Fruit fly (Drosophila melanogaster) whole organism, embryonic: Measurements from ENCODE around the gene tank.
A peak's percentile ranks its signal among the peaks of the same experiment; 100 is the strongest.

Experiments
- BtbVII ChIP-seq: fragments of 200-800 bp; sonication (Bioruptor generic); optimal IDR thresholded peaks from 3 replicates; lab custom pipeline; 2017; ENCODE audit warnings: missing biosample characterization, mild to moderate bottlenecking, missing genetic modification characterization
- CG1024 ChIP-seq: fragments of 200-800 bp; sonication (Bioruptor generic); IDR thresholded peaks from 2 replicates; pipeline ENCODE4 v1.3.6; 2022; ENCODE audit warnings: missing biosample characterization, missing genetic modification characterization
- CG10431 ChIP-seq: fragments of 200-800 bp; sonication (Bioruptor generic); optimal IDR thresholded peaks from 3 replicates; lab custom pipeline; 2018; ENCODE audit warnings: missing biosample characterization, mild to moderate bottlenecking, missing genetic modification characterization
- CG10565 ChIP-seq: fragments of 200-800 bp; sonication (Bioruptor generic); optimal IDR thresholded peaks from 3 replicates; lab custom pipeline; 2016; ENCODE audit warnings: missing biosample characterization, mild to moderate bottlenecking, missing genetic modification characterization
- CG12104 ChIP-seq: fragments of 200-800 bp; sonication (Bioruptor generic); optimal IDR thresholded peaks from 3 replicates; lab custom pipeline; 2016; ENCODE audit warnings: missing biosample characterization, missing genetic modification characterization
- CG13624 ChIP-seq: fragments of 200-800 bp; sonication (Bioruptor generic); optimal IDR thresholded peaks from 2 replicates; lab custom pipeline; 2016; ENCODE audit warnings: missing biosample characterization, missing genetic modification characterization
- CG14050 ChIP-seq: fragments of 200-800 bp; sonication (Bioruptor generic); IDR thresholded peaks from 3 replicates; pipeline ENCODE4 v1.3.6; 2022; ENCODE audit warnings: missing biosample characterization, missing genetic modification characterization
- CG16813 ChIP-seq: fragments of 200-800 bp; sonication (Bioruptor generic); IDR thresholded peaks from 3 replicates; pipeline ENCODE4 v1.3.6; 2022; ENCODE audit warnings: missing biosample characterization, missing genetic modification characterization; ENCODE audit not compliant: partially characterized antibody
- CG17568 ChIP-seq: fragments of 200-800 bp; sonication (Bioruptor generic); optimal IDR thresholded peaks from 2 replicates; lab custom pipeline; 2018; ENCODE audit warnings: missing biosample characterization, mild to moderate bottlenecking, missing genetic modification characterization, moderate library complexity
- CG31388 ChIP-seq: fragments of 200-800 bp; sonication (Bioruptor generic); optimal IDR thresholded peaks from 2 replicates; lab custom pipeline; 2016; ENCODE audit warnings: missing biosample characterization, missing genetic modification characterization
- CG3838 ChIP-seq: fragments of 200-800 bp; sonication (Bioruptor generic); optimal IDR thresholded peaks from 3 replicates; lab custom pipeline; 2016; ENCODE audit warnings: missing biosample characterization, missing genetic modification characterization
- CG3995 ChIP-seq: fragments of 200-800 bp; sonication (Bioruptor generic); optimal IDR thresholded peaks from 3 replicates; lab custom pipeline; 2016; ENCODE audit warnings: missing biosample characterization, missing genetic modification characterization
- CG42726 ChIP-seq: fragments of 200-800 bp; sonication (Bioruptor generic); IDR thresholded peaks from 2 replicates; pipeline ENCODE4 v1.3.6; 2022; ENCODE audit warnings: missing biosample characterization, missing genetic modification characterization; ENCODE audit not compliant: partially characterized antibody
- CG4730 ChIP-seq: fragments of 200-800 bp; sonication (Bioruptor generic); IDR thresholded peaks from 2 replicates; pipeline ENCODE4 v1.3.6; 2022; ENCODE audit warnings: missing biosample characterization, missing genetic modification characterization
- CG4854 ChIP-seq: fragments of 200-800 bp; sonication (Bioruptor generic); optimal IDR thresholded peaks from 2 replicates; lab custom pipeline; 2016; ENCODE audit warnings: missing biosample characterization, missing genetic modification characterization, inconsistent platforms
- CG5953 ChIP-seq: fragments of 200-800 bp; sonication (Bioruptor generic); IDR thresholded peaks from 2 replicates; pipeline ENCODE4 v1.3.6; 2022; ENCODE audit warnings: missing biosample characterization, missing genetic modification characterization
- CG6654 ChIP-seq: fragments of 200-800 bp; sonication (Bioruptor generic); optimal IDR thresholded peaks from 2 replicates; lab custom pipeline; 2017; ENCODE audit warnings: missing biosample characterization, mild to moderate bottlenecking, missing genetic modification characterization
- CG8281 ChIP-seq: fragments of 200-800 bp; sonication (Bioruptor generic); optimal IDR thresholded peaks from 2 replicates; lab custom pipeline; 2018; ENCODE audit warnings: missing biosample characterization, mild to moderate bottlenecking, missing genetic modification characterization, moderate library complexity
- CG8388 ChIP-seq: fragments of 200-800 bp; sonication (Bioruptor generic); optimal IDR thresholded peaks from 2 replicates; lab custom pipeline; 2019; ENCODE audit warnings: missing biosample characterization, mild to moderate bottlenecking, missing genetic modification characterization, moderate library complexity
- Camta ChIP-seq: fragments of 200-800 bp; sonication (Bioruptor generic); optimal IDR thresholded peaks from 2 replicates; lab custom pipeline; 2016; ENCODE audit warnings: missing biosample characterization, missing genetic modification characterization
- D19B ChIP-seq: fragments of 200-800 bp; sonication (Bioruptor generic); optimal IDR thresholded peaks from 2 replicates; lab custom pipeline; 2017; ENCODE audit warnings: missing biosample characterization, mild to moderate bottlenecking, missing genetic modification characterization
- Dad ChIP-seq: fragments of 200-800 bp; sonication (Bioruptor generic); optimal IDR thresholded peaks from 3 replicates; lab custom pipeline; 2016; ENCODE audit warnings: missing biosample characterization, missing genetic modification characterization
- Drgx ChIP-seq: fragments of 200-800 bp; sonication (Bioruptor generic); IDR thresholded peaks from 2 replicates; pipeline ENCODE4 v1.3.6; 2022; ENCODE audit warnings: missing biosample characterization, missing genetic modification characterization
- E2f1 ChIP-seq: fragments of 200-800 bp; sonication (Bioruptor generic); IDR thresholded peaks from 2 replicates; pipeline ENCODE4 v1.3.6; 2022; ENCODE audit warnings: missing biosample characterization, missing genetic modification characterization
- Fer2 ChIP-seq: fragments of 200-800 bp; sonication (Bioruptor generic); optimal IDR thresholded peaks from 2 replicates; lab custom pipeline; 2018; ENCODE audit warnings: missing biosample characterization, mild to moderate bottlenecking, missing genetic modification characterization, moderate library complexity
- MBD-R2 ChIP-seq: fragments of 200-800 bp; sonication (Bioruptor generic); IDR thresholded peaks from 2 replicates; pipeline ENCODE4 v1.3.6; 2022; ENCODE audit warnings: missing biosample characterization, missing genetic modification characterization
- MESR4 ChIP-seq: fragments of 200-800 bp; sonication (Bioruptor generic); optimal IDR thresholded peaks from 2 replicates; lab custom pipeline; 2018; ENCODE audit warnings: missing biosample characterization, mild to moderate bottlenecking, missing genetic modification characterization, moderate library complexity
- MTF-1 ChIP-seq: fragments of 200-800 bp; sonication (Bioruptor generic); optimal IDR thresholded peaks from 2 replicates; lab custom pipeline; 2018; ENCODE audit warnings: missing biosample characterization, mild to moderate bottlenecking, missing genetic modification characterization, borderline replicate concordance
- PHDP ChIP-seq: fragments of 200-800 bp; sonication (Bioruptor generic); optimal IDR thresholded peaks from 3 replicates; lab custom pipeline; 2018; ENCODE audit warnings: missing biosample characterization, mild to moderate bottlenecking, missing genetic modification characterization, moderate library complexity
- Trl ChIP-seq, 3 experiments: fragments of >200 bp in 2 of 3; fragments of 200-800 bp in 1 of 3; sonication (Bioruptor generic) in 1 of 3; optimal IDR thresholded peaks; 2 replicates in 1 of 3; 3 replicates in 2 of 3; lab custom pipeline; 2016 to 2017; ENCODE audit warnings: missing biosample characterization in 1 of 3, missing genetic modification characterization in 1 of 3
- Xrp1 ChIP-seq: fragments of 200-800 bp; sonication (Bioruptor generic); IDR thresholded peaks from 2 replicates; pipeline ENCODE4 v1.3.6; 2022; ENCODE audit warnings: missing biosample characterization, missing genetic modification characterization
- bbx ChIP-seq: fragments of 200-800 bp; sonication (Bioruptor generic); IDR thresholded peaks from 2 replicates; pipeline ENCODE4 v1.3.6; 2022; ENCODE audit warnings: missing biosample characterization, missing genetic modification characterization; ENCODE audit not compliant: partially characterized antibody
- dimm ChIP-seq: fragments of 200-800 bp; sonication (Bioruptor generic); IDR thresholded peaks from 2 replicates; pipeline ENCODE4 v1.3.6; 2022; ENCODE audit warnings: missing biosample characterization, missing genetic modification characterization
- en ChIP-seq: fragments of 200-800 bp; sonication (Bioruptor generic); optimal IDR thresholded peaks from 2 replicates; lab custom pipeline; 2016; ENCODE audit warnings: missing biosample characterization, missing genetic modification characterization
- fd96Cb ChIP-seq: fragments of 200-800 bp; sonication (Bioruptor generic); optimal IDR thresholded peaks from 2 replicates; lab custom pipeline; 2018; ENCODE audit warnings: missing biosample characterization, mild to moderate bottlenecking, missing genetic modification characterization, moderate library complexity
- ken ChIP-seq: fragments of 200-800 bp; sonication (Bioruptor generic); IDR thresholded peaks from 3 replicates; pipeline ENCODE4 v1.3.6; 2022; ENCODE audit warnings: missing biosample characterization, missing genetic modification characterization
- lola ChIP-seq, 3 experiments: fragments of >200 bp in 2 of 3; fragments of 200-800 bp in 1 of 3; sonication (Bioruptor generic) in 1 of 3; optimal IDR thresholded peaks; 2 replicates each; lab custom pipeline; 2017 to 2019; ENCODE audit warnings: missing biosample characterization in 3 of 3, missing genetic modification characterization in 3 of 3, mild to moderate bottlenecking in 1 of 3, moderate library complexity in 1 of 3
- mld ChIP-seq: fragments of 200-800 bp; sonication (Bioruptor generic); IDR thresholded peaks from 3 replicates; pipeline ENCODE4 v1.3.6; 2022; ENCODE audit warnings: missing biosample characterization, missing genetic modification characterization; ENCODE audit not compliant: partially characterized antibody
- nmo ChIP-seq: fragments of 200-800 bp; sonication (Bioruptor generic); optimal IDR thresholded peaks from 2 replicates; lab custom pipeline; 2018; ENCODE audit warnings: missing biosample characterization, mild to moderate bottlenecking, missing genetic modification characterization, moderate library complexity
- pros ChIP-seq: fragments of 200-800 bp; sonication (Bioruptor generic); optimal IDR thresholded peaks from 3 replicates; lab custom pipeline; 2019; ENCODE audit warnings: missing biosample characterization, mild to moderate bottlenecking, missing genetic modification characterization, moderate library complexity
- row ChIP-seq: fragments of 200-800 bp; sonication (Bioruptor generic); IDR thresholded peaks from 3 replicates; pipeline ENCODE4 v1.3.6; 2022; ENCODE audit warnings: missing biosample characterization, missing genetic modification characterization
- salm ChIP-seq: fragments of 200-800 bp; sonication (Bioruptor generic); optimal IDR thresholded peaks from 2 replicates; lab custom pipeline; 2018; ENCODE audit warnings: missing biosample characterization, mild to moderate bottlenecking, missing genetic modification characterization
- ssp ChIP-seq: fragments of 200-800 bp; sonication (Bioruptor generic); IDR thresholded peaks from 2 replicates; pipeline ENCODE4 v1.3.6; 2022; ENCODE audit warnings: missing biosample characterization, missing genetic modification characterization
- tap ChIP-seq: fragments of 200-800 bp; optimal IDR thresholded peaks from 3 replicates; lab custom pipeline; 2019; ENCODE audit warnings: missing biosample characterization, mild to moderate bottlenecking, missing genetic modification characterization, moderate library complexity
- tgo ChIP-seq: fragments of 200-800 bp; sonication (Bioruptor generic); IDR thresholded peaks from 3 replicates; pipeline ENCODE4 v1.3.6; 2022; ENCODE audit warnings: missing biosample characterization, missing genetic modification characterization
- tin ChIP-seq: fragments of 200-800 bp; sonication (Bioruptor generic); optimal IDR thresholded peaks from 3 replicates; lab custom pipeline; 2016; ENCODE audit warnings: missing biosample characterization, missing genetic modification characterization
- trem ChIP-seq: fragments of 200-800 bp; optimal IDR thresholded peaks from 3 replicates; lab custom pipeline; 2019; ENCODE audit warnings: missing biosample characterization, mild to moderate bottlenecking, missing genetic modification characterization, moderate library complexity
- tup ChIP-seq: fragments of 200-800 bp; sonication (Bioruptor generic); optimal IDR thresholded peaks from 2 replicates; lab custom pipeline; 2016; ENCODE audit warnings: missing biosample characterization, mild to moderate bottlenecking, missing genetic modification characterization, moderate library complexity

Gene tank

DNA sequence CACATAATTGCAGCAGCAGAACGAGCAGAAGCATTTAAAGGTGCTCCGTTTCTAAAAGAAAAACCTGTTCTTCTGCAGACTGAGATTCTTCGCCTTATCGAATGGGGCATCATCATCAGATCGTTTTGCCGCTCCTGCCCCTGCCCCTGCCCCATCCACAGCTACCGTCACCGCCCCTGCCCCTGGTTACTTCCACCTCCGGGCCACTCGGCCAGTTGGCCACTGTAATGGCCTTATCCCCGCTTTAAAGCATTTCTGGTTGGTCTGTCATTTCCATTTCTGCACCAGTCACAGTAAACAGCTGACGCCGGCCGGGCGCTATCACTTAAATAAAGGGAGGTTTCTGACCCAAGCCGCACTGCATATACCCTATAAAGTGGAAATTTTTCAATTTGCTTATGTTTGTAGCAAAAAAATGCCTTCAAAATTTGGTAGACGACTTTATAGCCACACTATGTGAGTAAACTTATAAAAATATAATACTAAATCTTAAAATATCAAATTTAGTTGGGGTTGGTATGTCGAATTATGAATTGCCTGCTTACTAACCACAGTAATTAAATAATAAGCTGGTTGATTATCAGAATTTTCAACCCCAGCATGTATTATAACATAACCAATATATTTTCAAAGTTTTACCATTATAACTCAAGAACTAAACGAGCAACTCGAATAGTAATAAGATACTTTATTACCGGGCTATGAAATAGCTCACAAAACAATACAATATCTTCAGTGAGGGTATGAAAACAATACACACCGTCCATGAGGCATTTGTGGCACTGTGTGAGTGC, 26.9 kb downstream of the tank start (continued):
- TF ChIP-seq lola (GFP tag; optimal IDR thresholded peaks at IDR 0.05; lab: Kevin White, UChicago) (peak in 1 of 3 experiments; percentile 81), MBD-R2 (GFP tag; lab: Robert Waterston, UW) (peak; percentile 17; the same call in 1 of the 2 replicates), CG4730 (no peak), tin (GFP tag; lab: Kevin White, UChicago) (peak; percentile 58), tap (peak; percentile 36), CG8388 (peak; percentile 56), Trl (optimal IDR thresholded peaks at IDR 0.05; lab: Kevin White, UChicago) (no peak), Trl (GFP tag; optimal IDR thresholded peaks at IDR 0.05; lab: Kevin White, UChicago) (peak; percentile 19), Fer2 (tag; lab: Kevin White, UChicago) (peak; percentile 47), mld (GFP tag; lab: Robert Waterston, UW) (no peak), CG12104 (peak; percentile 62), dimm (GFP tag; lab: Robert Waterston, UW) (no peak), CG6654 (peak; percentile 15), bbx (no peak), Drgx (GFP tag; lab: Robert Waterston, UW) (no peak), trem (tag; lab: Kevin White, UChicago) (no peak), row (GFP tag; lab: Robert Waterston, UW) (peak; percentile 96), CG16813 (GFP tag; lab: Robert Waterston, UW) (no peak), CG13624 (no peak), tgo (peak; percentile 50; the same call in 2 of the 3 replicates), ssp (GFP tag; lab: Robert Waterston, UW) (peak; percentile 60), MTF-1 (GFP tag; lab: Kevin White, UChicago) (no peak), Dad (peak; percentile 9), CG5953 (GFP tag; lab: Robert Waterston, UW) (no peak), Xrp1 (peak; percentile 30; the same call in 1 of the 2 replicates), CG14050 (GFP tag; lab: Robert Waterston, UW) (peak; percentile 16; the same call in 1 of the 3 replicates), Camta (GFP tag; lab: Kevin White, UChicago) (no peak), nmo (GFP tag; lab: Kevin White, UChicago) (peak; percentile 83), CG10431 (peak; percentile 56), CG31388 (GFP tag; lab: Kevin White, UChicago) (no peak), D19B (GFP tag; lab: Kevin White, UChicago) (peak; percentile 66), CG3995 (GFP tag; lab: Kevin White, UChicago) (no peak), CG8281 (tag; lab: Kevin White, UChicago) (peak; percentile 47), MESR4 (no peak), CG10565 (GFP tag; lab: Kevin White, UChicago) (no peak), pros (GFP tag; lab: Kevin White, UChicago) (no peak), CG17568 (GFP tag; lab: Kevin White, UChicago) (no peak), CG1024 (no peak), CG4854 (GFP tag; lab: Kevin White, UChicago) (peak; percentile 10), E2f1 (GFP tag; lab: Robert Waterston, UW) (no peak), ken (GFP tag; lab: Robert Waterston, UW) (peak; percentile 42; the same call in 1 of the 3 replicates), salm (tag; lab: Kevin White, UChicago) (no peak), CG42726 (GFP tag; lab: Robert Waterston, UW) (no peak), fd96Cb (tag; lab: Kevin White, UChicago) (peak; percentile 59), BtbVII (GFP tag; lab: Kevin White, UChicago) (peak; percentile 69), PHDP (tag; lab: Kevin White, UChicago) (peak; percentile 48), en (GFP tag; lab: Kevin White, UChicago) (no peak), CG3838 (GFP tag; lab: Kevin White, UChicago) (no peak), tup (GFP tag; lab: Kevin White, UChicago) (no peak)
